Worm (Caenorhabditis elegans) whole organism, midembryonic: ENCODE measurements around the gene tbx-35.

Experiments
- T22C8.4 ChIP-seq: fragments of 200-800 bp; sonication (Bioruptor generic); IDR thresholded peaks from 2 replicates; pipeline ENCODE4 v1.3.6; 2022; ENCODE audit warnings: missing genetic modification characterization, missing compliant biosample characterization
- flt-1 ChIP-seq: fragments of 200-800 bp; sonication (Bioruptor generic); IDR thresholded peaks from 2 replicates; pipeline ENCODE4 v1.3.6; 2022; ENCODE audit warnings: missing genetic modification characterization, missing compliant biosample characterization
- klf-2 ChIP-seq: fragments of 200-800 bp; sonication (Bioruptor generic); conservative IDR thresholded peaks from 2 replicates; pipeline ENCODE4 v1.3.6; 2022; ENCODE audit warnings: missing genetic modification reagents, missing genetic modification characterization, missing compliant biosample characterization
- med-1 ChIP-seq: sonication (generic microtip); optimal IDR thresholded peaks from 2 replicates; lab custom pipeline; 2017; ENCODE audit warnings: missing genetic modification characterization, mild to moderate bottlenecking, missing compliant biosample characterization, antibody characterized with exemption, missing genetic modification reagents; ENCODE audit not compliant: insufficient read depth
- ref-1 ChIP-seq: fragments of 200-800 bp; sonication (Bioruptor generic); conservative IDR thresholded peaks from 2 replicates; pipeline ENCODE4 v1.3.6; 2022; ENCODE audit warnings: missing genetic modification reagents, missing genetic modification characterization, missing compliant biosample characterization
- ztf-29 ChIP-seq: fragments of 200-800 bp; sonication (Bioruptor generic); IDR thresholded peaks from 2 replicates; pipeline ENCODE4 v1.3.6; 2022; ENCODE audit warnings: missing genetic modification reagents, missing genetic modification characterization, missing compliant biosample characterization

- TF ChIP-seq med-1 (GFP tag; lab: Kevin White, UChicago), result no peak
- TF ChIP-seq T22C8.4 (GFP tag; lab: Robert Waterston, UW), result no peak
- TF ChIP-seq ref-1, result no peak
- TF ChIP-seq ztf-29 (GFP tag; lab: Robert Waterston, UW), result no peak
- no peak for TF ChIP-seq klf-2 (GFP tag; lab: Robert Waterston, UW)
- TF ChIP-seq flt-1, result no peak
Measured at ce11 chrII:5487844-5488243, 37.4 kb downstream of the tbx-35 start, which contains the start of gene nep-5.
